Fruit fly (Drosophila melanogaster): ENCODE data around the gene VhaM9.7-a.

VhaM9.7-a gene

dm6 chr3L:4269920-4270319 lies 7.4 kb downstream of the VhaM9.7-a start (continued):
- TF ChIP-seq CG17385 (GFP tag; optimal IDR thresholded peaks at IDR 0.05), result peak; percentile 75
- TF ChIP-seq hkb (optimal IDR thresholded peaks at IDR 0.05), result no peak
- peak; percentile 84 for TF ChIP-seq hkb (GFP tag; IDR thresholded peaks at IDR 0.05)
- TF ChIP-seq stc (GFP tag; IDR thresholded peaks at IDR 0.05), result peak; percentile 74
- TF ChIP-seq gce (GFP tag; IDR thresholded peaks at IDR 0.05), result peak; percentile 61; the same call in 1 of the 3 replicates
- peak; percentile 87 for TF ChIP-seq CG2712 (tag; optimal IDR thresholded peaks at IDR 0.05)
- TF ChIP-seq CG15011 (GFP tag; optimal IDR thresholded peaks at IDR 0.05), result peak; percentile 42
- peak; percentile 47; the same call in 1 of the 2 replicates for TF ChIP-seq CG7372 (GFP tag; IDR thresholded peaks at IDR 0.05)
- TF ChIP-seq CG42726 (GFP tag; IDR thresholded peaks at IDR 0.05; ENCODE audit: partially characterized antibody), result no peak
- peak; percentile 59; the same call in 1 of the 2 replicates for TF ChIP-seq Rfx (GFP tag; IDR thresholded peaks at IDR 0.05)
- no peak for TF ChIP-seq cad (GFP tag; optimal IDR thresholded peaks at IDR 0.05)
- TF ChIP-seq sob (GFP tag; IDR thresholded peaks at IDR 0.05), result peak; percentile 61; the same call in 1 of the 2 replicates
- peak; percentile 69 for TF ChIP-seq CG33557 (GFP tag; optimal IDR thresholded peaks at IDR 0.05)
- TF ChIP-seq CG30403 (GFP tag; optimal IDR thresholded peaks at IDR 0.05), result peak; percentile 65
- peak; percentile 53 for TF ChIP-seq CG3407 (GFP tag; optimal IDR thresholded peaks at IDR 0.05)
- no peak for TF ChIP-seq pros (GFP tag; optimal IDR thresholded peaks at IDR 0.05)
- TF ChIP-seq CG18476 (GFP tag; optimal IDR thresholded peaks at IDR 0.05), result peak; percentile 35
- no peak for TF ChIP-seq pho (GFP tag; optimal IDR thresholded peaks at IDR 0.05)
- TF ChIP-seq CG7839 (tag; optimal IDR thresholded peaks at IDR 0.05), result peak; percentile 84
- TF ChIP-seq ttk (GFP tag; IDR thresholded peaks at IDR 0.05), result peak; percentile 61; the same call in 1 of the 2 replicates
- TF ChIP-seq Sry-δ (GFP tag; optimal IDR thresholded peaks at IDR 0.05), result no peak
- TF ChIP-seq CG4707 (GFP tag; optimal IDR thresholded peaks at IDR 0.05), result peak; percentile 33
- TF ChIP-seq fd3F (GFP tag; optimal IDR thresholded peaks at IDR 0.05), result peak; percentile 52
- TF ChIP-seq CG10267 (tag; optimal IDR thresholded peaks at IDR 0.05), result peak; percentile 76
- TF ChIP-seq CG6791 (GFP tag; IDR thresholded peaks at IDR 0.05; ENCODE audit: partially characterized antibody), result 0 out of 3 replicates have a peak, but pooled peaks have one; percentile 15
- peak; percentile 7; the same call in 1 of the 2 replicates for TF ChIP-seq peb (GFP tag; IDR thresholded peaks at IDR 0.05)
- TF ChIP-seq disco-r (GFP tag; optimal IDR thresholded peaks at IDR 0.05), result no peak
- no peak for TF ChIP-seq CG16779 (GFP tag; IDR thresholded peaks at IDR 0.05)
- TF ChIP-seq Mrtf (GFP tag; IDR thresholded peaks at IDR 0.05), result no peak
- peak; percentile 16 for TF ChIP-seq CG2875 (GFP tag; optimal IDR thresholded peaks at IDR 0.05)
- TF ChIP-seq CG10321 (GFP tag; IDR thresholded peaks at IDR 0.05), result 0 out of 2 replicates have a peak, but pooled peaks have one; percentile 17
- TF ChIP-seq chinmo (GFP tag; IDR thresholded peaks at IDR 0.05; ENCODE audit: partially characterized antibody), result no peak
- TF ChIP-seq CG10147 (GFP tag; optimal IDR thresholded peaks at IDR 0.05), result peak; percentile 74
- TF ChIP-seq Hmr (GFP tag; optimal IDR thresholded peaks at IDR 0.05), result peak; percentile 65
- TF ChIP-seq ATbp (GFP tag; optimal IDR thresholded peaks at IDR 0.05), result peak; percentile 69
- TF ChIP-seq CG17829 (tag; optimal IDR thresholded peaks at IDR 0.05), result peak; percentile 81
- peak; percentile 15; the same call in 1 of the 3 replicates for TF ChIP-seq C15 (GFP tag; IDR thresholded peaks at IDR 0.05)
- TF ChIP-seq vvl (GFP tag; IDR thresholded peaks at IDR 0.05), result peak; percentile 56; the same call in 1 of the 2 replicates
- peak; percentile 79 for TF ChIP-seq Fer1 (GFP tag; optimal IDR thresholded peaks at IDR 0.05)
- TF ChIP-seq caup (GFP tag; optimal IDR thresholded peaks at IDR 0.05; ENCODE audit: severe bottlenecking), result peak; percentile 53
- TF ChIP-seq CG18764 (GFP tag; optimal IDR thresholded peaks at IDR 0.05), result peak; percentile 36
- TF ChIP-seq CG1832 (GFP tag; optimal IDR thresholded peaks at IDR 0.05), result no peak
- no peak for TF ChIP-seq sc (optimal IDR thresholded peaks at IDR 0.05)
- peak; percentile 44 for TF ChIP-seq sc (GFP tag; optimal IDR thresholded peaks at IDR 0.05)
- TF ChIP-seq CG10366 (GFP tag; IDR thresholded peaks at IDR 0.05), result peak; percentile 52
- no peak for TF ChIP-seq ERR (GFP tag; optimal IDR thresholded peaks at IDR 0.05)
- peak; percentile 13 for TF ChIP-seq CG7271 (tag; optimal IDR thresholded peaks at IDR 0.05)
- peak; percentile 74 for TF ChIP-seq CG13296 (GFP tag; optimal IDR thresholded peaks at IDR 0.05)
- no peak for TF ChIP-seq Ravus (GFP tag; IDR thresholded peaks at IDR 0.05)
- TF ChIP-seq Stat92E (GFP tag; optimal IDR thresholded peaks at IDR 0.05), result peak in 1 of 3 experiments; percentile 28
